Fruit fly (Drosophila melanogaster): ENCODE measurements around the gene CG33635.

CG33635 gene

dm6 chr2L:136747-137709 lies 21.4 kb downstream of the CG33635 start (continued):
- TF ChIP-seq CG14965 (GFP tag; optimal IDR thresholded peaks at IDR 0.05; ENCODE audit: borderline replicate concordance) (no peak), CG5953 (GFP tag; IDR thresholded peaks at IDR 0.05) (0 out of 2 replicates have a peak, but pooled peaks have one; percentile 22), toy (GFP tag; IDR thresholded peaks at IDR 0.05) (no peak), Med (GFP tag) (peak; percentile 53), gce (GFP tag; IDR thresholded peaks at IDR 0.05) (0 out of 3 replicates have a peak, but pooled peaks have one; percentile 26), CG18599 (GFP tag; optimal IDR thresholded peaks at IDR 0.05) (peak; percentile 20), gfzf (GFP tag; optimal IDR thresholded peaks at IDR 0.05) (no peak), tin (GFP tag; optimal IDR thresholded peaks at IDR 0.05) (no peak), Fer2 (tag; optimal IDR thresholded peaks at IDR 0.05) (no peak), CG1647 (GFP tag; optimal IDR thresholded peaks at IDR 0.05) (no peak), CG1792 (GFP tag; optimal IDR thresholded peaks at IDR 0.05) (no peak), so (GFP tag; IDR thresholded peaks at IDR 0.05) (0 out of 3 replicates have a peak, but pooled peaks have one; percentile 58), CG15073 (GFP tag; optimal IDR thresholded peaks at IDR 0.05) (no peak), Fer1 (GFP tag; optimal IDR thresholded peaks at IDR 0.05) (no peak), CG10267 (tag; optimal IDR thresholded peaks at IDR 0.05) (no peak), Rx (GFP tag; IDR thresholded peaks at IDR 0.05) (no peak), CG7987 (GFP tag; optimal IDR thresholded peaks at IDR 0.05) (peak; percentile 79), CG2199 (GFP tag; IDR thresholded peaks at IDR 0.05) (no peak), tna (GFP tag; IDR thresholded peaks at IDR 0.05; ENCODE audit: partially characterized antibody) (0 out of 2 replicates have a peak, but pooled peaks have one; percentile 14), Tbp (GFP tag; optimal IDR thresholded peaks at IDR 0.05) (no peak), crp (GFP tag; optimal IDR thresholded peaks at IDR 0.05) (no peak), Gug (GFP tag; IDR thresholded peaks at IDR 0.05) (no peak), mirr (GFP tag; optimal IDR thresholded peaks at IDR 0.05) (peak; percentile 82), tio (GFP tag; optimal IDR thresholded peaks at IDR 0.05) (no peak), CG2129 (GFP tag; IDR thresholded peaks at IDR 0.05; ENCODE audit: partially characterized antibody) (no peak), gt (GFP tag; IDR thresholded peaks at IDR 0.05) (no peak), sug (tag; optimal IDR thresholded peaks at IDR 0.05) (peak; percentile 69), Ets65A (GFP tag) (peak; percentile 65), CG9215 (GFP tag; IDR thresholded peaks at IDR 0.05) (no peak), Dref (GFP tag; IDR thresholded peaks at IDR 0.05) (no peak), sr (GFP tag; IDR thresholded peaks at IDR 0.05) (0 out of 3 replicates have a peak, but pooled peaks have one; percentile 37), D19B (GFP tag; optimal IDR thresholded peaks at IDR 0.05) (no peak), B-H2 (GFP tag; optimal IDR thresholded peaks at IDR 0.05) (no peak), Mes4 (GFP tag; optimal IDR thresholded peaks at IDR 0.05) (no peak), CG13123 (GFP tag; optimal IDR thresholded peaks at IDR 0.05) (no peak), lbe (GFP tag; optimal IDR thresholded peaks at IDR 0.05) (peak; percentile 9)

- 0 out of 3 replicates have a peak, but pooled peaks have one; percentile 29 for TF ChIP-seq ci (GFP tag; IDR thresholded peaks at IDR 0.05)
- TF ChIP-seq Pdp1 (GFP tag; optimal IDR thresholded peaks at IDR 0.05), result no peak
- TF ChIP-seq CG17361 (GFP tag; IDR thresholded peaks at IDR 0.05), result 0 out of 3 replicates have a peak, but pooled peaks have one; percentile 16
- TF ChIP-seq run (tag; optimal IDR thresholded peaks at IDR 0.05), result no peak
- no peak for TF ChIP-seq CG8290 (GFP tag; optimal IDR thresholded peaks at IDR 0.05)
- peak in 1 of 2 experiments; percentile 24 for TF ChIP-seq CG8290 (tag; optimal IDR thresholded peaks at IDR 0.05)
- TF ChIP-seq CG7271 (tag; optimal IDR thresholded peaks at IDR 0.05), result no peak
Measured at dm6 chr2L:136131-136426, 22.4 kb downstream of the CG33635 start.
